Fruit fly (Drosophila melanogaster): ENCODE data around the gene CG13282.

Gene CG13282

dm6 chr2L:16846742-16847346 is 12.5 kb upstream of the CG13282 start (continued):
- TF ChIP-seq sug (tag; optimal IDR thresholded peaks at IDR 0.05): peak; percentile 76
- peak; percentile 88; the same call in 2 of the 3 replicates for TF ChIP-seq CG6175 (GFP tag; IDR thresholded peaks at IDR 0.05)
- peak; percentile 44 for TF ChIP-seq CG34376 (GFP tag; optimal IDR thresholded peaks at IDR 0.05)
- peak in 1 of 2 experiments; percentile 14 for TF ChIP-seq Hr78 (GFP tag; optimal IDR thresholded peaks at IDR 0.05)
- TF ChIP-seq cwo (GFP tag; optimal IDR thresholded peaks at IDR 0.05): peak; percentile 15
- no peak for TF ChIP-seq zen2 (GFP tag; IDR thresholded peaks at IDR 0.05; ENCODE audit: partially characterized antibody)

- TF ChIP-seq ci (GFP tag; IDR thresholded peaks at IDR 0.05): 0 out of 3 replicates have a peak, but pooled peaks have one; percentile 27
- no peak for TF ChIP-seq Neu2 (GFP tag; optimal IDR thresholded peaks at IDR 0.05; ENCODE audit: borderline replicate concordance)
- TF ChIP-seq tll (GFP tag; optimal IDR thresholded peaks at IDR 0.05): peak in 1 of 2 experiments; percentile 54
- TF ChIP-seq CG8478 (optimal IDR thresholded peaks at IDR 0.05): no peak
- peak; percentile 27 for TF ChIP-seq Asciz (GFP tag; optimal IDR thresholded peaks at IDR 0.05)
- no peak for TF ChIP-seq CG1832 (GFP tag; optimal IDR thresholded peaks at IDR 0.05)
- TF ChIP-seq CG7745 (tag; optimal IDR thresholded peaks at IDR 0.05): no peak
- 0 out of 2 replicates have a peak, but pooled peaks have one; percentile 21 for TF ChIP-seq Nf-YA (GFP tag; IDR thresholded peaks at IDR 0.05)
- TF ChIP-seq Ets65A (GFP tag): peak; percentile 70
- peak; percentile 10 for TF ChIP-seq CG5180 (GFP tag; optimal IDR thresholded peaks at IDR 0.05)
- no peak for TF ChIP-seq zen (tag; optimal IDR thresholded peaks at IDR 0.05)
- TF ChIP-seq CG15479 (GFP tag; optimal IDR thresholded peaks at IDR 0.05): peak; percentile 31
- TF ChIP-seq Med (GFP tag): peak; percentile 49
- peak; percentile 2 for TF ChIP-seq HHEX (GFP tag; optimal IDR thresholded peaks at IDR 0.05)
- peak; percentile 59 for TF ChIP-seq sens (GFP tag)
Observed at dm6 chr2L:16845179-16845578, 10.9 kb upstream of the CG13282 start.

- TF ChIP-seq Blimp-1 (GFP tag; optimal IDR thresholded peaks at IDR 0.05): no peak
- TF ChIP-seq usp (GFP tag; optimal IDR thresholded peaks at IDR 0.05): no peak
- TF ChIP-seq CG13624 (GFP tag; optimal IDR thresholded peaks at IDR 0.05): no peak
- TF ChIP-seq Drgx (GFP tag; IDR thresholded peaks at IDR 0.05): 0 out of 2 replicates have a peak, but pooled peaks have one; percentile 51
- TF ChIP-seq Fer1 (GFP tag; optimal IDR thresholded peaks at IDR 0.05): no peak
- no peak for TF ChIP-seq ash1 (GFP tag; optimal IDR thresholded peaks at IDR 0.05)
- no peak for TF ChIP-seq CHES-1-like (GFP tag; optimal IDR thresholded peaks at IDR 0.05)
- no peak for TF ChIP-seq CG2875 (GFP tag; optimal IDR thresholded peaks at IDR 0.05)
- TF ChIP-seq Ets65A (GFP tag): peak; percentile 80
- no peak for TF ChIP-seq CG1647 (GFP tag; optimal IDR thresholded peaks at IDR 0.05)
Observed at dm6 chr2L:16843336-16843735, 9.0 kb upstream of the CG13282 start.

- TF ChIP-seq chn (GFP tag; optimal IDR thresholded peaks at IDR 0.05): no peak
- TF ChIP-seq mirr (GFP tag; optimal IDR thresholded peaks at IDR 0.05): no peak
- TF ChIP-seq E2f2 (GFP tag; IDR thresholded peaks at IDR 0.05): no peak
- no peak for TF ChIP-seq Deaf1 (tag; optimal IDR thresholded peaks at IDR 0.05)
- no peak for TF ChIP-seq trem (tag; optimal IDR thresholded peaks at IDR 0.05)
- TF ChIP-seq dan (GFP tag; IDR thresholded peaks at IDR 0.05): no peak
- no peak for TF ChIP-seq CG3407 (GFP tag; optimal IDR thresholded peaks at IDR 0.05)
- TF ChIP-seq pzg (GFP tag; optimal IDR thresholded peaks at IDR 0.05): no peak
- TF ChIP-seq nau (GFP tag; optimal IDR thresholded peaks at IDR 0.05): no peak
- TF ChIP-seq HLH3B (GFP tag; IDR thresholded peaks at IDR 0.05): no peak
- TF ChIP-seq CG14667 (GFP tag; IDR thresholded peaks at IDR 0.05): no peak
Observed at dm6 chr2L:16842505-16842904, 8.2 kb upstream of the CG13282 start.
